Fruit fly (Drosophila melanogaster) whole organism, adult: ENCODE measurements around the gene Mkk4.

Experiments
- CG11617 ChIP-seq: fragments of 200-800 bp; sonication (Bioruptor generic); optimal IDR thresholded peaks from 2 replicates; lab custom pipeline; 2017; ENCODE audit warnings: mild to moderate bottlenecking, missing biosample characterization, missing genetic modification reagents, missing genetic modification characterization
- CG12768 ChIP-seq: fragments of 200-800 bp; sonication (Bioruptor generic); optimal IDR thresholded peaks from 2 replicates; lab custom pipeline; 2017; ENCODE audit warnings: missing biosample characterization, missing genetic modification characterization, mild to moderate bottlenecking, moderate library complexity, missing genetic modification reagents
- CG14711 ChIP-seq: fragments of 200-800 bp; sonication (Bioruptor generic); optimal IDR thresholded peaks from 2 replicates; lab custom pipeline; 2018; ENCODE audit warnings: missing biosample characterization, mild to moderate bottlenecking, missing genetic modification characterization, moderate library complexity
- CG1620 ChIP-seq: fragments of 200-800 bp; sonication (Bioruptor generic); optimal IDR thresholded peaks from 2 replicates; lab custom pipeline; 2016; ENCODE audit warnings: missing biosample characterization, missing genetic modification characterization
- CG33017 ChIP-seq: fragments of 200-800 bp; sonication (Bioruptor generic); optimal IDR thresholded peaks from 2 replicates; lab custom pipeline; 2018; ENCODE audit warnings: missing biosample characterization, mild to moderate bottlenecking, missing genetic modification characterization, moderate library complexity
- CG5204 ChIP-seq: fragments of 200-800 bp; sonication (Bioruptor generic); optimal IDR thresholded peaks from 2 replicates; lab custom pipeline; 2016; ENCODE audit warnings: missing biosample characterization, missing genetic modification characterization
- CG7045 ChIP-seq: fragments of 200-800 bp; sonication (Bioruptor generic); optimal IDR thresholded peaks from 2 replicates; lab custom pipeline; 2017; ENCODE audit warnings: missing biosample characterization, mild to moderate bottlenecking, missing genetic modification characterization
- CG7101 ChIP-seq: fragments of 200-800 bp; sonication (Bioruptor generic); optimal IDR thresholded peaks from 2 replicates; lab custom pipeline; 2018; ENCODE audit warnings: missing biosample characterization, mild to moderate bottlenecking, missing genetic modification characterization, moderate library complexity
- Clk ChIP-seq: fragments of 200-800 bp; sonication (Bioruptor generic); optimal IDR thresholded peaks from 2 replicates; lab custom pipeline; 2017; ENCODE audit warnings: missing biosample characterization, missing genetic modification characterization
- Crg-1 ChIP-seq: fragments of 200-800 bp; sonication (Bioruptor generic); optimal IDR thresholded peaks from 2 replicates; lab custom pipeline; 2016; ENCODE audit warnings: missing biosample characterization, missing genetic modification characterization
- Hr96 ChIP-seq: fragments of 200-800 bp; sonication (Bioruptor generic); optimal IDR thresholded peaks from 2 replicates; lab custom pipeline; 2016; ENCODE audit warnings: missing biosample characterization, missing genetic modification characterization
- Mnt ChIP-seq: fragments of 200-800 bp; sonication (Bioruptor generic); optimal IDR thresholded peaks from 2 replicates; lab custom pipeline; 2016; ENCODE audit warnings: missing biosample characterization, mild to moderate bottlenecking, missing genetic modification characterization
- bab1 ChIP-seq: fragments of 200-800 bp; sonication (Bioruptor generic); optimal IDR thresholded peaks from 3 replicates; lab custom pipeline; 2019; ENCODE audit warnings: missing biosample characterization, mild to moderate bottlenecking, missing genetic modification characterization, moderate library complexity
- cic ChIP-seq: fragments of 200-800 bp; sonication (Bioruptor generic); optimal IDR thresholded peaks from 2 replicates; lab custom pipeline; 2017; ENCODE audit warnings: missing biosample characterization, mild to moderate bottlenecking, missing genetic modification characterization, moderate library complexity
- cnc ChIP-seq, 2 experiments: fragments of >200 bp; optimal IDR thresholded peaks; 2 replicates each; lab custom pipeline; 2017
- kay ChIP-seq: fragments of 200-800 bp; sonication (Bioruptor generic); peaks from one replicate; lab custom pipeline; 2016; ENCODE audit warnings: missing biosample characterization, missing genetic modification characterization, borderline replicate concordance
- ovo ChIP-seq: fragments of 200-800 bp; sonication (Bioruptor generic); optimal IDR thresholded peaks from 2 replicates; lab custom pipeline; 2016; ENCODE audit warnings: missing biosample characterization, missing genetic modification characterization
- pad ChIP-seq: fragments of 200-800 bp; sonication (Bioruptor generic); optimal IDR thresholded peaks from 3 replicates; lab custom pipeline; 2017; ENCODE audit warnings: missing biosample characterization, missing genetic modification characterization, mild to moderate bottlenecking, moderate library complexity, missing genetic modification reagents
- tj ChIP-seq: fragments of 200-800 bp; sonication (Bioruptor generic); optimal IDR thresholded peaks from 3 replicates; lab custom pipeline; 2017; ENCODE audit warnings: missing biosample characterization, mild to moderate bottlenecking, missing genetic modification characterization, moderate library complexity
- toe ChIP-seq: fragments of 200-800 bp; sonication (Bioruptor generic); optimal IDR thresholded peaks from 2 replicates; lab custom pipeline; 2016; ENCODE audit warnings: missing biosample characterization, missing genetic modification characterization

The Mkk4 gene

dm6 chr3R:8670529-8671491 is 20.2 kb upstream of the Mkk4 start, which contains the start of gene p:
TSS of gene p (minus strand) at chr3R:8670684.
- TF ChIP-seq CG11617 (GFP tag; lab: Kevin White, UChicago) (no peak), CG7101 (tag; lab: Kevin White, UChicago) (peak; percentile 41), cic (GFP tag; lab: Kevin White, UChicago) (peak; percentile 78), toe (GFP tag; lab: Kevin White, UChicago) (peak; percentile 45), cnc (optimal IDR thresholded peaks at IDR 0.05; lab: Kevin White, UChicago) (no peak), CG12768 (GFP tag; lab: Kevin White, UChicago) (peak; percentile 34), bab1 (GFP tag; lab: Kevin White, UChicago) (peak; percentile 64), Mnt (GFP tag; lab: Kevin White, UChicago) (peak; percentile 9), Hr96 (GFP tag; lab: Kevin White, UChicago) (peak; percentile 24), ovo (peak; percentile 36), Clk (no peak), CG14711 (tag; lab: Kevin White, UChicago) (peak; percentile 35), CG1620 (peak; percentile 21), Crg-1 (GFP tag; lab: Kevin White, UChicago) (peak; percentile 21), kay (GFP tag; lab: Kevin White, UChicago) (peak; percentile 71), CG5204 (GFP tag; lab: Kevin White, UChicago) (peak; percentile 54), CG7045 (peak; percentile 69), tj (GFP tag; lab: Kevin White, UChicago) (peak; percentile 89), pad (GFP tag; lab: Kevin White, UChicago) (peak; percentile 35), CG33017 (tag; lab: Kevin White, UChicago) (peak; percentile 64)

DNA sequence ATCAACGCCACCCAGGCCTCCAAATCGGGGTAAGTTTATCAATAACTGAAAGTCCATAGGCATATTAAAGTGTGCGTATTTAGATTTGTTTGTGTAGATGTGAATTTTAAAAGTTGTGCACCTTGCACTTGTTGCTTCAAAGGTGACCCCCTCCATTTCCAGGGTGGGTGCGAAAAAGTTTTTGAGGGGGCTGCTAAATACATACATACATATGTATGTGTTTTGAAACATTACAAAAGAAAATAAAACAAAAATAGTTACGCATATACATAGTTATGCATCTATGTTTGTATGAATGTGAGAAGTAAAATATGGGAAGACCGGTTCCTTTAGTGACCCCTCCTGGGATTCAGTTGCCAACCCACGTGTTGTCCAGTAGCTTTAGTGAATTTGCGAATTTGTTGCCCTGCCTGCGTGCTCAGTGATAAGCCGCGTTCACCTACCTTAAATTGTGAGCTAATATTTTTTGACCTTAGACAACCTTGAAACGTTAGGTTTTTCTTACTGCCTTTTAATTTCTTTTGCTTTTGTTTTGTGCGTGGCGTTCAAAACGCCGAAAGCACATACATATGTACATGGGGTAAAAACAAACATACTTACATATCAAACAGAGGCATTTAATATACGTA is 19.4 kb upstream of the Mkk4 start:
- TF ChIP-seq toe (GFP tag; lab: Kevin White, UChicago) (no peak), CG11617 (GFP tag; lab: Kevin White, UChicago) (no peak), CG12768 (GFP tag; lab: Kevin White, UChicago) (no peak), CG14711 (tag; lab: Kevin White, UChicago) (no peak), Mnt (GFP tag; lab: Kevin White, UChicago) (peak; percentile 77), Hr96 (GFP tag; lab: Kevin White, UChicago) (no peak), cic (GFP tag; lab: Kevin White, UChicago) (no peak), tj (GFP tag; lab: Kevin White, UChicago) (no peak), CG1620 (no peak), bab1 (GFP tag; lab: Kevin White, UChicago) (no peak), CG33017 (tag; lab: Kevin White, UChicago) (peak; percentile 8), Clk (no peak), cnc (optimal IDR thresholded peaks at IDR 0.05; lab: Kevin White, UChicago) (no peak), kay (GFP tag; lab: Kevin White, UChicago) (no peak), ovo (no peak)

DNA sequence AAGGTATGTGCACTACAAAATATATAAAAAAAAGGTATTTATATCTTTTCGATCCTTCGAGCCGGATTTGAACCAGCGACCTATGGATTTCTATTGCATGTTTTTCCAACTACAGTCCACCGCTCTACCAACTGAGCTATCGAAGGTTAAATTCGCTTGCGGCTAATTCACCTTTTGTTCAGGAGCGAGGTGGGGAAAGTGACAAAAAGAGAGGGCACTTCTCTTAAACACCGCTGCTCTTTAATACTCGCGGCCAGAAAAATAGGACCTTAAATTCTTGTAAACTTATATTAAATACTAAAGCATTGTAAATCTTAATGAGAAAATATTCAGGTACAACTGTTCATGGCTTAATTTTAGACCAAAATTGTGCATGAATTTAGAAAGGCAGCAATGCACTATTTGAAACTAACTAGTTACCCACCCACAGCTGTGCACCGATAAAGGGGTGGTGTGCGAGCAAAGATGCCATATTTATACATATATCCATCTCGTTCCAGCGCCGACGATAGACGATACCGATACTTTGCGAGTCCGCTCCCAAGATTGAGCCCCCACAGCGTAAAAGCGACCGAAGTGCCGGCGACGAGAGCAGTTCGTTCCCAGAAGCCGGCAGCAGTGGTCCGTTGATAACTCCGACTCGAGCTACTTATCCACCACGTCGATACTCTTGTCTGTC is 18.6 kb upstream of the Mkk4 start:
- TF ChIP-seq pad (GFP tag; lab: Kevin White, UChicago) (peak; percentile 99), toe (GFP tag; lab: Kevin White, UChicago) (peak; percentile 98), bab1 (GFP tag; lab: Kevin White, UChicago) (peak; percentile 97), CG12768 (GFP tag; lab: Kevin White, UChicago) (peak; percentile 98), cnc (optimal IDR thresholded peaks at IDR 0.05; lab: Kevin White, UChicago) (no peak), Hr96 (GFP tag; lab: Kevin White, UChicago) (peak; percentile 97), Clk (peak; percentile 97), tj (GFP tag; lab: Kevin White, UChicago) (peak; percentile 90), CG1620 (peak; percentile 95), CG7045 (peak; percentile 97), CG7101 (tag; lab: Kevin White, UChicago) (peak; percentile 97), CG11617 (GFP tag; lab: Kevin White, UChicago) (peak; percentile 98), Mnt (GFP tag; lab: Kevin White, UChicago) (peak; percentile 95), kay (GFP tag; lab: Kevin White, UChicago) (peak; percentile 98), cic (GFP tag; lab: Kevin White, UChicago) (peak; percentile 93), Crg-1 (GFP tag; lab: Kevin White, UChicago) (peak; percentile 95), CG5204 (GFP tag; lab: Kevin White, UChicago) (no peak), CG14711 (tag; lab: Kevin White, UChicago) (peak; percentile 93), CG33017 (tag; lab: Kevin White, UChicago) (peak; percentile 98), ovo (peak; percentile 91)

dm6 chr3R:8668024-8668856 is 17.6 kb upstream of the Mkk4 start:
- TF ChIP-seq CG5204 (GFP tag; lab: Kevin White, UChicago) (no peak), kay (GFP tag; lab: Kevin White, UChicago) (peak; percentile 76), Hr96 (GFP tag; lab: Kevin White, UChicago) (no peak), pad (GFP tag; lab: Kevin White, UChicago) (no peak), cic (GFP tag; lab: Kevin White, UChicago) (no peak), CG12768 (GFP tag; lab: Kevin White, UChicago) (peak; percentile 5)
